Fruit fly (Drosophila melanogaster): ENCODE measurements around the gene CG16974.

Gene CG16974

dm6 chr2L:13176701-13177249 is 15.0 kb downstream of the CG16974 start, which contains the start of the genes Sfmbt and CG5439 (continued):
- TF ChIP-seq nerfin-2 (GFP tag; IDR thresholded peaks at IDR 0.05; ENCODE audit: partially characterized antibody) (peak; percentile 56; the same call in 1 of the 2 replicates), CG6813 (GFP tag; optimal IDR thresholded peaks at IDR 0.05) (no peak), CG17802 (tag; optimal IDR thresholded peaks at IDR 0.05) (peak; percentile 43), trem (tag; optimal IDR thresholded peaks at IDR 0.05) (peak; percentile 79), cg (GFP tag; optimal IDR thresholded peaks at IDR 0.05) (no peak), fd96Cb (tag; optimal IDR thresholded peaks at IDR 0.05) (peak; percentile 48), CG4707 (GFP tag; optimal IDR thresholded peaks at IDR 0.05) (no peak), pnt (GFP tag; optimal IDR thresholded peaks at IDR 0.05) (peak; percentile 82), CG6683 (GFP tag; optimal IDR thresholded peaks at IDR 0.05) (peak; percentile 2), Gsc (GFP tag; IDR thresholded peaks at IDR 0.05) (peak; percentile 42; the same call in 1 of the 2 replicates), CG10209 (GFP tag; optimal IDR thresholded peaks at IDR 0.05) (no peak), MTF-1 (GFP tag; optimal IDR thresholded peaks at IDR 0.05; ENCODE audit: borderline replicate concordance) (no peak), bcd (GFP tag; optimal IDR thresholded peaks at IDR 0.05) (no peak), CoRest (tag; optimal IDR thresholded peaks at IDR 0.05) (peak; percentile 70), Doc3 (GFP tag; IDR thresholded peaks at IDR 0.05; ENCODE audit: partially characterized antibody) (no peak), ftz-f1 (GFP tag; optimal IDR thresholded peaks at IDR 0.05) (no peak), Fer2 (tag; optimal IDR thresholded peaks at IDR 0.05) (peak; percentile 57), ERR (GFP tag; optimal IDR thresholded peaks at IDR 0.05) (peak; percentile 71), CG42726 (GFP tag; IDR thresholded peaks at IDR 0.05; ENCODE audit: partially characterized antibody) (peak; percentile 49; the same call in 1 of the 2 replicates), sug (tag; optimal IDR thresholded peaks at IDR 0.05) (peak; percentile 85), CG1832 (GFP tag; optimal IDR thresholded peaks at IDR 0.05) (no peak), tup (GFP tag; optimal IDR thresholded peaks at IDR 0.05) (peak; percentile 26), tna (GFP tag; IDR thresholded peaks at IDR 0.05; ENCODE audit: partially characterized antibody) (no peak), Ravus (GFP tag; IDR thresholded peaks at IDR 0.05) (no peak), ems (GFP tag; optimal IDR thresholded peaks at IDR 0.05) (peak; percentile 75), CG1024 (GFP tag; IDR thresholded peaks at IDR 0.05) (no peak; the same call in 1 of the 2 replicates), peb (GFP tag; IDR thresholded peaks at IDR 0.05) (0 out of 2 replicates have a peak, but pooled peaks have one; percentile 28), CG14014 (GFP tag; IDR thresholded peaks at IDR 0.05) (peak; percentile 68; the same call in 1 of the 2 replicates), NC2β (GFP tag; optimal IDR thresholded peaks at IDR 0.05) (peak; percentile 57), jumu (GFP tag; optimal IDR thresholded peaks at IDR 0.05) (peak; percentile 85), pfk (GFP tag; optimal IDR thresholded peaks at IDR 0.05) (no peak), vnd (GFP tag; IDR thresholded peaks at IDR 0.05; ENCODE audit: partially characterized antibody) (no peak), CG4282 (GFP tag; optimal IDR thresholded peaks at IDR 0.05) (no peak), mld (GFP tag; IDR thresholded peaks at IDR 0.05; ENCODE audit: partially characterized antibody) (0 out of 3 replicates have a peak, but pooled peaks have one; percentile 38), Aef1 (GFP tag; IDR thresholded peaks at IDR 0.05) (peak; percentile 70), vfl (GFP tag; optimal IDR thresholded peaks at IDR 0.05) (peak; percentile 56), Hmr (GFP tag; optimal IDR thresholded peaks at IDR 0.05) (no peak), pb (GFP tag; optimal IDR thresholded peaks at IDR 0.05) (peak; percentile 60), Camta (GFP tag; optimal IDR thresholded peaks at IDR 0.05) (peak; percentile 79), CG5245 (GFP tag; optimal IDR thresholded peaks at IDR 0.05) (peak; percentile 55), danr (GFP tag; IDR thresholded peaks at IDR 0.05) (no peak), tap (tag; optimal IDR thresholded peaks at IDR 0.05) (no peak), jing (GFP tag; optimal IDR thresholded peaks at IDR 0.05) (no peak), Mad (GFP tag; optimal IDR thresholded peaks at IDR 0.05) (peak; percentile 44), repo (GFP tag; optimal IDR thresholded peaks at IDR 0.05) (peak; percentile 43), CG18619 (GFP tag; optimal IDR thresholded peaks at IDR 0.05) (peak; percentile 75), her (GFP tag; optimal IDR thresholded peaks at IDR 0.05) (peak; percentile 70), Doc2 (GFP tag; IDR thresholded peaks at IDR 0.05) (no peak), Antp (GFP tag; optimal IDR thresholded peaks at IDR 0.05) (peak; percentile 86)
